Worm (Caenorhabditis elegans) whole organism, L1 larva: ENCODE measurements around the gene dsl-6.

Experiments used
- egl-13 ChIP-seq: sonication (generic microtip); optimal IDR thresholded peaks from 2 replicates; lab custom pipeline; 2016; ENCODE audit warnings: missing genotype, missing genetic modification reagents, missing genetic modification characterization, missing compliant biosample characterization
- mep-1 ChIP-seq: fragments of 150-350 bp; optimal IDR thresholded peaks from 2 replicates; lab custom pipeline; 2014; ENCODE audit warnings: missing biosample characterization, missing genetic modification characterization
- nhr-11 ChIP-seq: fragments of 150-350 bp; optimal IDR thresholded peaks from 2 replicates; lab custom pipeline; 2014; ENCODE audit warnings: missing biosample characterization, missing genetic modification characterization
- nhr-20 ChIP-seq: sonication (generic microtip); optimal IDR thresholded peaks from 2 replicates; lab custom pipeline; 2016; ENCODE audit warnings: mild to moderate bottlenecking, missing genetic modification characterization, missing compliant biosample characterization
- nhr-84 ChIP-seq: sonication (generic microtip); optimal IDR thresholded peaks from 2 replicates; lab custom pipeline; 2017; ENCODE audit warnings: missing biosample characterization, missing genetic modification characterization
- sox-4 ChIP-seq: sonication (generic microtip); optimal IDR thresholded peaks from 2 replicates; lab custom pipeline; 2016; ENCODE audit warnings: missing genetic modification characterization, missing compliant biosample characterization
- zag-1 ChIP-seq: fragments of 150-350 bp; optimal IDR thresholded peaks from 2 replicates; lab custom pipeline; 2014; ENCODE audit warnings: missing biosample characterization, missing genetic modification characterization
- ztf-11 ChIP-seq, 2 experiments: sonication (generic microtip); optimal IDR thresholded peaks; 2 replicates each; lab custom pipeline; 2016 to 2017; ENCODE audit warnings: missing genetic modification characterization in 2 of 2, missing biosample characterization in 1 of 2, missing compliant biosample characterization in 1 of 2

- TF ChIP-seq zag-1 (tag; lab: Kevin White, UChicago) (no peak), nhr-84 (tag; lab: Kevin White, UChicago) (no peak), sox-4 (no peak), nhr-11 (tag; lab: Kevin White, UChicago) (no peak), nhr-20 (no peak), ztf-11 (tag; optimal IDR thresholded peaks at IDR 0.05; lab: Kevin White, UChicago) (no peak), egl-13 (tag; lab: Kevin White, UChicago) (no peak), mep-1 (tag; lab: Kevin White, UChicago) (no peak)
Observed at ce11 chrIV:11371645-11372044, 26.5 kb downstream of the dsl-6 start, which contains the start of gene sec-31.
